Worm (Caenorhabditis elegans): ENCODE results near the gene unc-25.

ce11 chrIII:12977559-12977958 is 35.1 kb downstream of the unc-25 start, which contains the start of gene ZK1010.2:
- TF ChIP-seq nhr-237 (tag; optimal IDR thresholded peaks at IDR 0.05) (no peak), zip-8 (tag; optimal IDR thresholded peaks at IDR 0.05) (no peak), snpc-4 (tag; optimal IDR thresholded peaks at IDR 0.05) (no peak), nhr-28 (tag; optimal IDR thresholded peaks at IDR 0.05) (no peak), unc-39 (tag; optimal IDR thresholded peaks at IDR 0.05) (no peak), pha-4 (tag; optimal IDR thresholded peaks at IDR 0.05) (no peak), sem-2 (GFP tag; optimal IDR thresholded peaks at IDR 0.05) (no peak), unc-62 (GFP tag; optimal IDR thresholded peaks at IDR 0.05) (no peak), ztf-11 (tag; optimal IDR thresholded peaks at IDR 0.05) (no peak)

Data from whole organism, mixed stage, embryonic.